Comparison of ENCODE assay signal across 1 fruit fly cellular context in the genomic region with DNA sequence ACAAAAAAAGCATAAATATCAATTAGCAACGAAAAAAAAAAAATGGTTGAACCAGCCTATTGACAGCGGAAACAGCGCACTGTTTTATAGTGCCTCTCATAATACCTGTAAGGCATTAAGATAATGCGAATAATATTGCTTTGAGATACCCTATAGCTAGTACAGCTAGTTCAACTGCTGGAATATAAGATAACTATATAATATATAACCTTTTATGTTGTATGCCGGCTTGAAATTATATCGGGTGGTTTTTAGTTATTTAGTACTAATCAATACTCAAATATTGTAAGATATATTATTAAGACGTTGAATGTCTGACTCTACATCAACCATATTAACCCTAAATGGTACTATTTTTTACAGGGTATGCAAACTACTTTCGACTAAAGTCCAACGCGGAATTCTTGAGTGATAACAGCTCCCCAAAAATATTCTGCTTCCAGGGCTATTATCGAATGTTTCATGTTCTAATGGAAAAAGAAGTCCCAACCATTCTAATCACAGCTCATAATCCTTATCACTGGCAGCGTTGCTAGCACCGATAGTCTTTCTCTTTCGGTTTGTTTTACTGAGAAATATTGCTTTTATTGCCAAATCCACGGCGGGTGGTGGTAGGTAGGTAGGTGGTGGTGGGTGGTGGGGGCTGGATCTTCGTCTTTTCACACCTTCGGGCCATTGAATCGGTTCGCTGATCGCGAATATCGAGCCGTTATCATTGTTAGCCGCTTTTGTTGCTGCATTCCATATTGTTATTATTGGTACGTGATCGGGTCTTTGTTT.
TF ChIP-seq lines count a peak whose summit lies in the region.

No protein-coding gene starts in this region.

TF ChIP-seq in whole organism, embryonic, 481 proteins besides CTCF, POLR2A, EP300 and RAD21 (continued from another document and continues in another):
- TF ChIP-seq tgo (GFP tag; IDR thresholded peaks at IDR 0.05; lab: Robert Waterston, UW), result peak; percentile 89
- TF ChIP-seq CG17802 (tag; optimal IDR thresholded peaks at IDR 0.05; lab: Kevin White, UChicago), result no peak
- peak; percentile 90 for TF ChIP-seq dysf (GFP tag; IDR thresholded peaks at IDR 0.05; lab: Robert Waterston, UW)
- no peak for TF ChIP-seq pum (GFP tag; optimal IDR thresholded peaks at IDR 0.05; lab: Kevin White, UChicago)
- peak in 1 of 2 experiments; percentile 56 for TF ChIP-seq eve (GFP tag; optimal IDR thresholded peaks at IDR 0.05; lab: Kevin White, UChicago)
- no peak for TF ChIP-seq CG2199 (GFP tag; IDR thresholded peaks at IDR 0.05; lab: Robert Waterston, UW)
- TF ChIP-seq CG9817 (tag; optimal IDR thresholded peaks at IDR 0.05; lab: Kevin White, UChicago), result peak; percentile 84
- no peak for TF ChIP-seq repo (GFP tag; optimal IDR thresholded peaks at IDR 0.05; lab: Kevin White, UChicago)
- no peak for TF ChIP-seq Sin3A (optimal IDR thresholded peaks at IDR 0.05; lab: Kevin White, UChicago)
- TF ChIP-seq CG10543 (GFP tag; optimal IDR thresholded peaks at IDR 0.05; lab: Kevin White, UChicago), result peak; percentile 59
- TF ChIP-seq CG6791 (GFP tag; IDR thresholded peaks at IDR 0.05; lab: Robert Waterston, UW; ENCODE audit: partially characterized antibody), result no peak
- peak; percentile 80 for TF ChIP-seq Meics (GFP tag; optimal IDR thresholded peaks at IDR 0.05; lab: Kevin White, UChicago)
- TF ChIP-seq Hmx (GFP tag; optimal IDR thresholded peaks at IDR 0.05; lab: Kevin White, UChicago), result no peak
- TF ChIP-seq lbe (GFP tag; optimal IDR thresholded peaks at IDR 0.05; lab: Kevin White, UChicago), result no peak
- peak; percentile 23 for TF ChIP-seq Fer2 (tag; optimal IDR thresholded peaks at IDR 0.05; lab: Kevin White, UChicago)
- no peak for TF ChIP-seq Lhr (GFP tag; optimal IDR thresholded peaks at IDR 0.05; lab: Kevin White, UChicago)
- peak; percentile 76 for TF ChIP-seq fd3F (GFP tag; optimal IDR thresholded peaks at IDR 0.05; lab: Kevin White, UChicago)
- no peak for TF ChIP-seq NC2α (GFP tag; optimal IDR thresholded peaks at IDR 0.05; lab: Kevin White, UChicago)
- TF ChIP-seq Drgx (GFP tag; IDR thresholded peaks at IDR 0.05; lab: Robert Waterston, UW), result peak; percentile 53; the same call in 1 of the 2 replicates
- TF ChIP-seq Ets65A (GFP tag; lab: Kevin White, UChicago), result peak; percentile 55
- peak; percentile 46; the same call in 1 of the 2 replicates for TF ChIP-seq CG10321 (GFP tag; IDR thresholded peaks at IDR 0.05; lab: Robert Waterston, UW)
- peak; percentile 42 for TF ChIP-seq CG30403 (GFP tag; optimal IDR thresholded peaks at IDR 0.05; lab: Kevin White, UChicago)
- peak; percentile 62 for TF ChIP-seq CG11696 (GFP tag; IDR thresholded peaks at IDR 0.05; lab: Robert Waterston, UW)
- TF ChIP-seq CG4360 (GFP tag; IDR thresholded peaks at IDR 0.05; lab: Robert Waterston, UW), result no peak
- TF ChIP-seq ato (GFP tag; IDR thresholded peaks at IDR 0.05; lab: Robert Waterston, UW; ENCODE audit: partially characterized antibody), result no peak
- TF ChIP-seq hbn (GFP tag; IDR thresholded peaks at IDR 0.05; lab: Robert Waterston, UW; ENCODE audit: partially characterized antibody), result no peak
- TF ChIP-seq nerfin-2 (GFP tag; IDR thresholded peaks at IDR 0.05; lab: Robert Waterston, UW; ENCODE audit: partially characterized antibody), result no peak
- peak; percentile 12 for TF ChIP-seq CG7928 (GFP tag; optimal IDR thresholded peaks at IDR 0.05; lab: Kevin White, UChicago)
- peak; percentile 30 for TF ChIP-seq CG10979 (tag; optimal IDR thresholded peaks at IDR 0.05; lab: Kevin White, UChicago)
- no peak for TF ChIP-seq nom (GFP tag; optimal IDR thresholded peaks at IDR 0.05; lab: Kevin White, UChicago)
- TF ChIP-seq NfI (GFP tag; optimal IDR thresholded peaks at IDR 0.05; lab: Kevin White, UChicago), result peak; percentile 70
- peak; percentile 28 for TF ChIP-seq salm (tag; optimal IDR thresholded peaks at IDR 0.05; lab: Kevin White, UChicago)
- peak; percentile 88 for TF ChIP-seq CG9932 (GFP tag; IDR thresholded peaks at IDR 0.05; lab: Robert Waterston, UW)
- peak; percentile 86 for TF ChIP-seq grau (tag; optimal IDR thresholded peaks at IDR 0.05; lab: Kevin White, UChicago)
- peak; percentile 63 for TF ChIP-seq CG16815 (GFP tag; optimal IDR thresholded peaks at IDR 0.05; lab: Kevin White, UChicago)
- no peak for TF ChIP-seq Sry-δ (GFP tag; optimal IDR thresholded peaks at IDR 0.05; lab: Kevin White, UChicago)
- peak; percentile 78 for TF ChIP-seq exex (tag; optimal IDR thresholded peaks at IDR 0.05; lab: Kevin White, UChicago)
- TF ChIP-seq CG10462 (GFP tag; optimal IDR thresholded peaks at IDR 0.05; lab: Kevin White, UChicago), result no peak
- TF ChIP-seq Dbx (GFP tag; IDR thresholded peaks at IDR 0.05; lab: Robert Waterston, UW), result peak; percentile 91
- peak; percentile 83 for TF ChIP-seq HmgZ (tag; optimal IDR thresholded peaks at IDR 0.05; lab: Kevin White, UChicago)
- peak; percentile 75 for TF ChIP-seq CG13894 (tag; optimal IDR thresholded peaks at IDR 0.05; lab: Kevin White, UChicago)
- TF ChIP-seq CG12769 (tag; optimal IDR thresholded peaks at IDR 0.05; lab: Kevin White, UChicago), result peak; percentile 88
- no peak for TF ChIP-seq Myb (GFP tag; optimal IDR thresholded peaks at IDR 0.05; lab: Kevin White, UChicago)
- TF ChIP-seq CG12391 (tag; optimal IDR thresholded peaks at IDR 0.05; lab: Kevin White, UChicago), result peak; percentile 85
- TF ChIP-seq her (GFP tag; optimal IDR thresholded peaks at IDR 0.05; lab: Kevin White, UChicago), result no peak
- no peak for TF ChIP-seq CG1647 (GFP tag; optimal IDR thresholded peaks at IDR 0.05; lab: Kevin White, UChicago)
- TF ChIP-seq stwl (tag; optimal IDR thresholded peaks at IDR 0.05; lab: Kevin White, UChicago), result no peak
- TF ChIP-seq zfh2 (GFP tag; optimal IDR thresholded peaks at IDR 0.05; lab: Kevin White, UChicago), result peak; percentile 40
- TF ChIP-seq unpg (GFP tag; optimal IDR thresholded peaks at IDR 0.05; lab: Kevin White, UChicago), result peak; percentile 74
- peak; percentile 58 for TF ChIP-seq tap (tag; optimal IDR thresholded peaks at IDR 0.05; lab: Kevin White, UChicago)
- peak; percentile 24; the same call in 1 of the 3 replicates for TF ChIP-seq CG6175 (GFP tag; IDR thresholded peaks at IDR 0.05; lab: Robert Waterston, UW)
- peak; percentile 89 for TF ChIP-seq gem (tag; optimal IDR thresholded peaks at IDR 0.05; lab: Kevin White, UChicago)
- TF ChIP-seq CG10654 (GFP tag; optimal IDR thresholded peaks at IDR 0.05; lab: Kevin White, UChicago), result no peak
- TF ChIP-seq bowl (GFP tag; IDR thresholded peaks at IDR 0.05; lab: Robert Waterston, UW), result peak; percentile 73
- no peak for TF ChIP-seq cg (GFP tag; optimal IDR thresholded peaks at IDR 0.05; lab: Kevin White, UChicago)
- TF ChIP-seq ssp (GFP tag; IDR thresholded peaks at IDR 0.05; lab: Robert Waterston, UW), result peak; percentile 68
- TF ChIP-seq CG8944 (GFP tag; optimal IDR thresholded peaks at IDR 0.05; lab: Kevin White, UChicago), result no peak
- TF ChIP-seq otp (GFP tag; IDR thresholded peaks at IDR 0.05; lab: Robert Waterston, UW), result peak; percentile 44; the same call in 1 of the 3 replicates
- TF ChIP-seq jumu (GFP tag; optimal IDR thresholded peaks at IDR 0.05; lab: Kevin White, UChicago), result no peak
- TF ChIP-seq cad (GFP tag; optimal IDR thresholded peaks at IDR 0.05; lab: Kevin White, UChicago), result no peak
- TF ChIP-seq insv (GFP tag; optimal IDR thresholded peaks at IDR 0.05; lab: Kevin White, UChicago), result peak in 1 of 2 experiments; percentile 34
- TF ChIP-seq cwo (GFP tag; optimal IDR thresholded peaks at IDR 0.05; lab: Kevin White, UChicago), result peak; percentile 69
- TF ChIP-seq psq (GFP tag; optimal IDR thresholded peaks at IDR 0.05; lab: Kevin White, UChicago), result no peak
- TF ChIP-seq CG12219 (GFP tag; optimal IDR thresholded peaks at IDR 0.05; lab: Kevin White, UChicago), result peak; percentile 58
- TF ChIP-seq dpn (GFP tag; optimal IDR thresholded peaks at IDR 0.05; lab: Kevin White, UChicago), result peak; percentile 46 to 51
- no peak for TF ChIP-seq chif (GFP tag; optimal IDR thresholded peaks at IDR 0.05; lab: Kevin White, UChicago)
- TF ChIP-seq tup (GFP tag; optimal IDR thresholded peaks at IDR 0.05; lab: Kevin White, UChicago), result no peak
- TF ChIP-seq CG8359 (GFP tag; optimal IDR thresholded peaks at IDR 0.05; lab: Kevin White, UChicago; ENCODE audit: borderline replicate concordance), result no peak
- TF ChIP-seq corto (GFP tag; optimal IDR thresholded peaks at IDR 0.05; lab: Kevin White, UChicago), result no peak
- no peak for TF ChIP-seq CG17912 (GFP tag; optimal IDR thresholded peaks at IDR 0.05; lab: Kevin White, UChicago)
- TF ChIP-seq pita (GFP tag; optimal IDR thresholded peaks at IDR 0.05; lab: Kevin White, UChicago), result no peak
- 0 out of 2 replicates have a peak, but pooled peaks have one; percentile 16 for TF ChIP-seq CG16779 (GFP tag; IDR thresholded peaks at IDR 0.05; lab: Robert Waterston, UW)
- TF ChIP-seq ara (GFP tag; IDR thresholded peaks at IDR 0.05; lab: Robert Waterston, UW), result peak; percentile 16; the same call in 1 of the 2 replicates
- peak; percentile 64 for TF ChIP-seq gcm (GFP tag; optimal IDR thresholded peaks at IDR 0.05; lab: Kevin White, UChicago)
- TF ChIP-seq fd102C (GFP tag; optimal IDR thresholded peaks at IDR 0.05; lab: Kevin White, UChicago), result no peak
- TF ChIP-seq CG6683 (GFP tag; optimal IDR thresholded peaks at IDR 0.05; lab: Kevin White, UChicago), result peak; percentile 29
- peak; percentile 47 for TF ChIP-seq CG1233 (GFP tag; optimal IDR thresholded peaks at IDR 0.05; lab: Kevin White, UChicago)
- TF ChIP-seq dmrt11E (tag; optimal IDR thresholded peaks at IDR 0.05; lab: Kevin White, UChicago), result peak; percentile 7
- TF ChIP-seq ftz-f1 (GFP tag; optimal IDR thresholded peaks at IDR 0.05; lab: Kevin White, UChicago), result no peak
- TF ChIP-seq CG14860 (GFP tag; IDR thresholded peaks at IDR 0.05; lab: Robert Waterston, UW; ENCODE audit: partially characterized antibody), result no peak
- TF ChIP-seq jigr1 (GFP tag; IDR thresholded peaks at IDR 0.05; lab: Robert Waterston, UW), result no peak
- TF ChIP-seq hth (optimal IDR thresholded peaks at IDR 0.05; lab: Kevin White, UChicago), result no peak
- no peak for TF ChIP-seq prd (optimal IDR thresholded peaks at IDR 0.05; lab: Kevin White, UChicago)
- peak; percentile 74 for TF ChIP-seq prd (GFP tag; IDR thresholded peaks at IDR 0.05; lab: Robert Waterston, UW)
- peak; percentile 25 for TF ChIP-seq ewg (GFP tag; optimal IDR thresholded peaks at IDR 0.05; lab: Kevin White, UChicago)
- peak; percentile 41 for TF ChIP-seq ATbp (GFP tag; optimal IDR thresholded peaks at IDR 0.05; lab: Kevin White, UChicago)
- peak; percentile 71 for TF ChIP-seq CG17612 (GFP tag; IDR thresholded peaks at IDR 0.05; lab: Robert Waterston, UW)
- TF ChIP-seq Eip74EF (GFP tag; optimal IDR thresholded peaks at IDR 0.05; lab: Kevin White, UChicago), result peak in 1 of 2 experiments; percentile 61
- TF ChIP-seq ab (GFP tag; optimal IDR thresholded peaks at IDR 0.05; lab: Kevin White, UChicago), result no peak
- TF ChIP-seq pnt (GFP tag; optimal IDR thresholded peaks at IDR 0.05; lab: Kevin White, UChicago), result no peak
- peak; percentile 57 for TF ChIP-seq bcd (GFP tag; optimal IDR thresholded peaks at IDR 0.05; lab: Kevin White, UChicago)
- TF ChIP-seq CG15696 (tag; optimal IDR thresholded peaks at IDR 0.05; lab: Kevin White, UChicago), result peak; percentile 2
- peak; percentile 93 for TF ChIP-seq sd (tag; optimal IDR thresholded peaks at IDR 0.05; lab: Kevin White, UChicago)
- TF ChIP-seq Fer1 (GFP tag; optimal IDR thresholded peaks at IDR 0.05; lab: Kevin White, UChicago), result peak; percentile 72
- peak; percentile 73 for TF ChIP-seq D19A (tag; optimal IDR thresholded peaks at IDR 0.05; lab: Kevin White, UChicago)
- TF ChIP-seq CG12659 (GFP tag; optimal IDR thresholded peaks at IDR 0.05; lab: Kevin White, UChicago), result peak; percentile 87
- TF ChIP-seq CG5180 (GFP tag; optimal IDR thresholded peaks at IDR 0.05; lab: Kevin White, UChicago), result no peak
- TF ChIP-seq Doc3 (GFP tag; IDR thresholded peaks at IDR 0.05; lab: Robert Waterston, UW; ENCODE audit: partially characterized antibody), result no peak
- no peak for TF ChIP-seq TFAM (GFP tag; optimal IDR thresholded peaks at IDR 0.05; lab: Kevin White, UChicago)
- TF ChIP-seq CG9437 (GFP tag; optimal IDR thresholded peaks at IDR 0.05; lab: Kevin White, UChicago), result peak; percentile 59
- TF ChIP-seq CG16863 (GFP tag; optimal IDR thresholded peaks at IDR 0.05; lab: Kevin White, UChicago), result peak; percentile 1
- TF ChIP-seq dati (GFP tag; IDR thresholded peaks at IDR 0.05; lab: Robert Waterston, UW), result no peak
- peak; percentile 44 for TF ChIP-seq CG18262 (tag; optimal IDR thresholded peaks at IDR 0.05; lab: Kevin White, UChicago)
- TF ChIP-seq ems (GFP tag; optimal IDR thresholded peaks at IDR 0.05; lab: Kevin White, UChicago), result peak; percentile 19
- 0 out of 2 replicates have a peak, but pooled peaks have one; percentile 45 for TF ChIP-seq CG1024 (GFP tag; IDR thresholded peaks at IDR 0.05; lab: Robert Waterston, UW)
- TF ChIP-seq Kr (GFP tag; optimal IDR thresholded peaks at IDR 0.05; lab: Kevin White, UChicago), result no peak
- peak; percentile 48 for TF ChIP-seq CG6813 (GFP tag; optimal IDR thresholded peaks at IDR 0.05; lab: Kevin White, UChicago)
- peak; percentile 29 for TF ChIP-seq CG17829 (tag; optimal IDR thresholded peaks at IDR 0.05; lab: Kevin White, UChicago)
- TF ChIP-seq CG4617 (GFP tag; optimal IDR thresholded peaks at IDR 0.05; lab: Kevin White, UChicago; ENCODE audit: borderline replicate concordance), result no peak
- peak; percentile 73 for TF ChIP-seq sens (GFP tag; lab: Kevin White, UChicago)
- peak; percentile 44; the same call in 1 of the 3 replicates for TF ChIP-seq ken (GFP tag; IDR thresholded peaks at IDR 0.05; lab: Robert Waterston, UW)
- no peak for TF ChIP-seq CG1792 (GFP tag; optimal IDR thresholded peaks at IDR 0.05; lab: Kevin White, UChicago)
- TF ChIP-seq slou (GFP tag; optimal IDR thresholded peaks at IDR 0.05; lab: Kevin White, UChicago), result no peak
- peak; percentile 49 for TF ChIP-seq CG1603 (tag; optimal IDR thresholded peaks at IDR 0.05; lab: Kevin White, UChicago)
- no peak for TF ChIP-seq tna (GFP tag; IDR thresholded peaks at IDR 0.05; lab: Robert Waterston, UW; ENCODE audit: partially characterized antibody)
- no peak for TF ChIP-seq CG17186 (GFP tag; optimal IDR thresholded peaks at IDR 0.05; lab: Kevin White, UChicago)
- TF ChIP-seq hkb (optimal IDR thresholded peaks at IDR 0.05; lab: Kevin White, UChicago), result no peak
- peak; percentile 87 for TF ChIP-seq hkb (GFP tag; IDR thresholded peaks at IDR 0.05; lab: Robert Waterston, UW)
- no peak for TF ChIP-seq tio (GFP tag; optimal IDR thresholded peaks at IDR 0.05; lab: Kevin White, UChicago)
- TF ChIP-seq CG43689 (GFP tag; IDR thresholded peaks at IDR 0.05; lab: Robert Waterston, UW), result 0 out of 2 replicates have a peak, but pooled peaks have one; percentile 24
- peak; percentile 73; the same call in 2 of the 3 replicates for TF ChIP-seq CG2889 (GFP tag; IDR thresholded peaks at IDR 0.05; lab: Robert Waterston, UW)
- peak; percentile 82 for TF ChIP-seq CG7372 (GFP tag; IDR thresholded peaks at IDR 0.05; lab: Robert Waterston, UW)
